Fruit fly (Drosophila melanogaster): ENCODE data around the gene CG7857.

CG7857 gene

DNA sequence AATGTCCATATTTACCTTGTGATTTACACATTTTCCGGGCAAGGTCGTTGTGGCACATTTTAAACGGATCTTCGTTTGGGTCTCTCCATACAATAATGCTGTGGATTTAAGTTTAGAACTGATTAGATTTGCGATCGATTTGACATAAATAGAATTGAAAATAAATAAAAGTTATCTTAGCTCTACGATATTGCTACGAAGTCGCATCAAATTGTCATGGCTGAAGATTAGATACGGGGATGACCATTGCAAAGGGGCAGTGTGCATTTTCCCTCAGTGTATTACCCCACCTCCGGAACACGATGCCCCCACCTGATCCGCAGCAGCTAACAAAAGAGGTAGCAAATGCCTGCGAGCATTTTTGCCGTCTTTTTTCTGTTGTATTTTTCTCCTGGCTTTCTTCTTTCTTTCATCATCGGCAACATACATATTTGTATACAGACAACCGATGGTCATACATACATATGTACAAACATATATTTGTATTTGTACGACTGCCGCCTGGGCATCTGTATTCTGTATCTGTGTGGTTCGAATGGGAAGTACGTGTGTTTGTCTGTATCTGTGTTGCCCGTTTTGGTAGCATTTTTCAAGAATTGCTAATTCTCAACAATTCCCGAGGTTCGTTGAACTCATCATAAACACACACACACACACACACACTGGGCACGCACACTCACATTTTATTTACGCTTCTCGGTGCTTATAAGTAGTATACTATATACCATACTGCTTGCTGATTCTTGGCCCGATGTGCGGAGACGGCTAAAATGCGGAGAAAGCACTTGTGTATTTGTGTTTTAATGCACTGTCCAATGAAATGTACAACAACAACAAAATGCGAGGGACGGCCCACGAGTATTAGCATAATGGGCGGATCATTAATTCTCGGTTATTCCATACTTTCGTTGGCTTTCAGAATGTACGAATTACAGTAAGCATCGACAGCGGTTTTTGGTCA, 40.0 kb upstream of the CG7857 start (continued):
- no peak for TF ChIP-seq CHES-1-like (GFP tag; optimal IDR thresholded peaks at IDR 0.05)
- no peak for TF ChIP-seq pan (optimal IDR thresholded peaks at IDR 0.05)
- peak in 1 of 2 experiments; percentile 19 for TF ChIP-seq pan (GFP tag; optimal IDR thresholded peaks at IDR 0.05 in 1 of 2, IDR thresholded peaks at IDR 0.05 in 1 of 2)
- TF ChIP-seq Pdp1 (GFP tag; optimal IDR thresholded peaks at IDR 0.05): no peak
- no peak for TF ChIP-seq Elba2 (GFP tag; optimal IDR thresholded peaks at IDR 0.05)
- TF ChIP-seq cg (GFP tag; optimal IDR thresholded peaks at IDR 0.05): peak; percentile 88
- TF ChIP-seq dmrt99B (tag; optimal IDR thresholded peaks at IDR 0.05): peak; percentile 20
- TF ChIP-seq CG17186 (GFP tag; optimal IDR thresholded peaks at IDR 0.05): no peak
- TF ChIP-seq insv (GFP tag; optimal IDR thresholded peaks at IDR 0.05): no peak
- TF ChIP-seq jing (GFP tag; optimal IDR thresholded peaks at IDR 0.05): no peak
- TF ChIP-seq luna (GFP tag; optimal IDR thresholded peaks at IDR 0.05): no peak
- TF ChIP-seq CG16815 (GFP tag; optimal IDR thresholded peaks at IDR 0.05): no peak
- no peak for TF ChIP-seq CG10267 (tag; optimal IDR thresholded peaks at IDR 0.05)
- no peak for TF ChIP-seq dysf (GFP tag; IDR thresholded peaks at IDR 0.05)
- no peak for TF ChIP-seq lbe (GFP tag; optimal IDR thresholded peaks at IDR 0.05)
- no peak for TF ChIP-seq Jarid2 (GFP tag; optimal IDR thresholded peaks at IDR 0.05)
- no peak for TF ChIP-seq CG14050 (GFP tag; IDR thresholded peaks at IDR 0.05)
- no peak for TF ChIP-seq MTF-1 (GFP tag; optimal IDR thresholded peaks at IDR 0.05; ENCODE audit: borderline replicate concordance)
- no peak for TF ChIP-seq mam (GFP tag; optimal IDR thresholded peaks at IDR 0.05)
- TF ChIP-seq CG32772 (GFP tag; IDR thresholded peaks at IDR 0.05): no peak
- no peak for TF ChIP-seq vnd (GFP tag; IDR thresholded peaks at IDR 0.05; ENCODE audit: partially characterized antibody)
- TF ChIP-seq dpn (GFP tag; optimal IDR thresholded peaks at IDR 0.05): no peak
- 0 out of 3 replicates have a peak, but pooled peaks have one; percentile 10 for TF ChIP-seq row (GFP tag; IDR thresholded peaks at IDR 0.05)
- TF ChIP-seq CG17802 (tag; optimal IDR thresholded peaks at IDR 0.05): no peak
- no peak for TF ChIP-seq ERR (GFP tag; optimal IDR thresholded peaks at IDR 0.05)
- TF ChIP-seq CG6683 (GFP tag; optimal IDR thresholded peaks at IDR 0.05): no peak
- no peak for TF ChIP-seq seq (GFP tag; IDR thresholded peaks at IDR 0.05)
- TF ChIP-seq Asciz (GFP tag; optimal IDR thresholded peaks at IDR 0.05): peak; percentile 26
- TF ChIP-seq Oaz (GFP tag; IDR thresholded peaks at IDR 0.05): no peak
- TF ChIP-seq CG10209 (GFP tag; optimal IDR thresholded peaks at IDR 0.05): no peak
- TF ChIP-seq jumu (GFP tag; optimal IDR thresholded peaks at IDR 0.05): no peak
- TF ChIP-seq CG1529 (GFP tag; optimal IDR thresholded peaks at IDR 0.05): no peak
- TF ChIP-seq zfh2 (GFP tag; optimal IDR thresholded peaks at IDR 0.05): no peak
- TF ChIP-seq Side (GFP tag; optimal IDR thresholded peaks at IDR 0.05): no peak
- peak in 1 of 2 experiments; percentile 20 for TF ChIP-seq bsh (GFP tag; optimal IDR thresholded peaks at IDR 0.05)
- TF ChIP-seq nom (GFP tag; optimal IDR thresholded peaks at IDR 0.05): no peak
- TF ChIP-seq CG1603 (tag; optimal IDR thresholded peaks at IDR 0.05): peak; percentile 31
- no peak for TF ChIP-seq dati (GFP tag; IDR thresholded peaks at IDR 0.05)
- no peak for TF ChIP-seq disco-r (GFP tag; optimal IDR thresholded peaks at IDR 0.05)
- no peak for TF ChIP-seq gsb-n (tag; optimal IDR thresholded peaks at IDR 0.05)
- no peak for TF ChIP-seq CG6272 (GFP tag; IDR thresholded peaks at IDR 0.05)
- TF ChIP-seq CG6813 (GFP tag; optimal IDR thresholded peaks at IDR 0.05): no peak
- no peak for TF ChIP-seq Hand (GFP tag; optimal IDR thresholded peaks at IDR 0.05)
- TF ChIP-seq CG3407 (GFP tag; optimal IDR thresholded peaks at IDR 0.05): no peak
- peak; percentile 21 for TF ChIP-seq CG11504 (tag; optimal IDR thresholded peaks at IDR 0.05)
- no peak for TF ChIP-seq pnt (GFP tag; optimal IDR thresholded peaks at IDR 0.05)
- peak; percentile 19; the same call in 1 of the 2 replicates for TF ChIP-seq ara (GFP tag; IDR thresholded peaks at IDR 0.05)
- TF ChIP-seq her (GFP tag; optimal IDR thresholded peaks at IDR 0.05): no peak
